1 fruit fly cellular context compared by ENCODE assay signal in the genomic region with DNA sequence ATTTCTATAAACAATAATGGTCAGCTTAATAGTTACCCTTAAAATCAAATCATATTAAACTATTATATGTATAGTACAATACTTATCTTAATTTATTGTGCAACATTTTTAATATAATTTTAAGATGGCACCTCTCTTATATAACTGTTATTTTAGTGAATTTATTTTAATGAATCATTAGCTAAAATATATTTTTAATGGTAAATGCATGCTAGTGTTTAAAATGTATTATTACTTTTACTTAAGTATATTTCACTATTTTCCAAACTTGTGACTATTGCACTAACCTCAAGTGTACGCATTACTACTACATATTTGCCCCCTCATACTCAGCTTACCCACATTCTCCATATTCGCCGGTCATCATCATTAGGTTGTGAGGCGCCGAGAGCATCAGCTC.
A peak's percentile ranks its signal among the peaks of the same experiment; 100 is the strongest.
TF ChIP-seq lines count a peak whose summit lies in the region.

No protein-coding gene starts in this region.

TF ChIP-seq in whole organism, embryonic, 481 proteins besides CTCF, POLR2A, EP300 and RAD21 (continued from another document and continues in another):
- TF ChIP-seq ci (GFP tag; IDR thresholded peaks at IDR 0.05; lab: Robert Waterston, UW) (peak; percentile 59; the same call in 2 of the 3 replicates), odd (GFP tag; optimal IDR thresholded peaks at IDR 0.05; lab: Kevin White, UChicago) (peak; percentile 76), stc (GFP tag; IDR thresholded peaks at IDR 0.05; lab: Robert Waterston, UW) (peak; percentile 80), HLH3B (GFP tag; IDR thresholded peaks at IDR 0.05; lab: Robert Waterston, UW) (peak; percentile 69), btn (GFP tag; optimal IDR thresholded peaks at IDR 0.05; lab: Kevin White, UChicago) (no peak), CG11398 (GFP tag; optimal IDR thresholded peaks at IDR 0.05; lab: Kevin White, UChicago) (no peak), org-1 (GFP tag; optimal IDR thresholded peaks at IDR 0.05; lab: Kevin White, UChicago) (peak; percentile 53), seq (GFP tag; IDR thresholded peaks at IDR 0.05; lab: Robert Waterston, UW) (no peak), tll (GFP tag; optimal IDR thresholded peaks at IDR 0.05; lab: Kevin White, UChicago) (no peak), CG34224 (GFP tag; IDR thresholded peaks at IDR 0.05; lab: Robert Waterston, UW; ENCODE audit: partially characterized antibody) (no peak), CG12391 (tag; optimal IDR thresholded peaks at IDR 0.05; lab: Kevin White, UChicago) (peak; percentile 91), zf30C (GFP tag; optimal IDR thresholded peaks at IDR 0.05; lab: Kevin White, UChicago) (no peak), Asciz (GFP tag; optimal IDR thresholded peaks at IDR 0.05; lab: Kevin White, UChicago) (peak; percentile 74), sna (GFP tag; IDR thresholded peaks at IDR 0.05; lab: Robert Waterston, UW; ENCODE audit: partially characterized antibody) (no peak), dati (GFP tag; IDR thresholded peaks at IDR 0.05; lab: Robert Waterston, UW) (no peak), CG11504 (tag; optimal IDR thresholded peaks at IDR 0.05; lab: Kevin White, UChicago) (peak; percentile 94), CG14441 (GFP tag; IDR thresholded peaks at IDR 0.05; lab: Robert Waterston, UW) (no peak), CG8281 (tag; optimal IDR thresholded peaks at IDR 0.05; lab: Kevin White, UChicago) (peak; percentile 57), z (GFP tag; IDR thresholded peaks at IDR 0.05; lab: Robert Waterston, UW) (no peak), sug (tag; optimal IDR thresholded peaks at IDR 0.05; lab: Kevin White, UChicago) (peak; percentile 77), BEAF-32 (GFP tag; optimal IDR thresholded peaks at IDR 0.05; lab: Kevin White, UChicago) (no peak), CrebB (tag; optimal IDR thresholded peaks at IDR 0.05; lab: Kevin White, UChicago) (peak; percentile 68), trh (GFP tag; optimal IDR thresholded peaks at IDR 0.05; lab: Kevin White, UChicago) (no peak), Side (GFP tag; optimal IDR thresholded peaks at IDR 0.05; lab: Kevin White, UChicago) (no peak), CG2129 (GFP tag; IDR thresholded peaks at IDR 0.05; lab: Robert Waterston, UW; ENCODE audit: partially characterized antibody) (no peak), gcm2 (GFP tag; optimal IDR thresholded peaks at IDR 0.05; lab: Kevin White, UChicago) (no peak), ATbp (GFP tag; optimal IDR thresholded peaks at IDR 0.05; lab: Kevin White, UChicago) (peak; percentile 53), chinmo (GFP tag; IDR thresholded peaks at IDR 0.05; lab: Robert Waterston, UW; ENCODE audit: partially characterized antibody) (no peak), grau (tag; optimal IDR thresholded peaks at IDR 0.05; lab: Kevin White, UChicago) (peak; percentile 91), CG6272 (GFP tag; IDR thresholded peaks at IDR 0.05; lab: Robert Waterston, UW) (no peak), crp (GFP tag; optimal IDR thresholded peaks at IDR 0.05; lab: Kevin White, UChicago) (no peak), phol (tag; optimal IDR thresholded peaks at IDR 0.05; lab: Kevin White, UChicago) (peak; percentile 89), CG7786 (GFP tag; optimal IDR thresholded peaks at IDR 0.05; lab: Kevin White, UChicago) (no peak), Jarid2 (GFP tag; optimal IDR thresholded peaks at IDR 0.05; lab: Kevin White, UChicago) (peak; percentile 30), CG3838 (GFP tag; optimal IDR thresholded peaks at IDR 0.05; lab: Kevin White, UChicago) (no peak), Abd-B (GFP tag; optimal IDR thresholded peaks at IDR 0.05; lab: Kevin White, UChicago) (peak; percentile 67), Camta (GFP tag; optimal IDR thresholded peaks at IDR 0.05; lab: Kevin White, UChicago) (no peak), CG18764 (GFP tag; optimal IDR thresholded peaks at IDR 0.05; lab: Kevin White, UChicago) (peak; percentile 27), sens (GFP tag; lab: Kevin White, UChicago) (peak; percentile 82), Vsx1 (GFP tag; optimal IDR thresholded peaks at IDR 0.05; lab: Kevin White, UChicago) (peak; percentile 29), Max (GFP tag; optimal IDR thresholded peaks at IDR 0.05; lab: Kevin White, UChicago) (peak; percentile 15), CG30403 (GFP tag; optimal IDR thresholded peaks at IDR 0.05; lab: Kevin White, UChicago) (peak; percentile 77), CG10654 (GFP tag; optimal IDR thresholded peaks at IDR 0.05; lab: Kevin White, UChicago) (peak; percentile 33), CG8924 (tag; optimal IDR thresholded peaks at IDR 0.05; lab: Kevin White, UChicago) (peak; percentile 94), CG8089 (GFP tag; optimal IDR thresholded peaks at IDR 0.05; lab: Kevin White, UChicago) (no peak), hth (optimal IDR thresholded peaks at IDR 0.05; lab: Kevin White, UChicago) (no peak), ranshi (GFP tag; IDR thresholded peaks at IDR 0.05; lab: Robert Waterston, UW) (0 out of 2 replicates have a peak, but pooled peaks have one; percentile 39), zen2 (GFP tag; IDR thresholded peaks at IDR 0.05; lab: Robert Waterston, UW; ENCODE audit: partially characterized antibody) (no peak), Sin3A (optimal IDR thresholded peaks at IDR 0.05; lab: Kevin White, UChicago) (no peak), lbe (GFP tag; optimal IDR thresholded peaks at IDR 0.05; lab: Kevin White, UChicago) (no peak), lilli (GFP tag; optimal IDR thresholded peaks at IDR 0.05; lab: Kevin White, UChicago) (peak; percentile 1), CG17328 (GFP tag; IDR thresholded peaks at IDR 0.05; lab: Robert Waterston, UW) (peak; percentile 61; the same call in 1 of the 2 replicates), CG1832 (GFP tag; optimal IDR thresholded peaks at IDR 0.05; lab: Kevin White, UChicago) (no peak), Rfx (GFP tag; IDR thresholded peaks at IDR 0.05; lab: Robert Waterston, UW) (peak; percentile 49; the same call in 1 of the 2 replicates), CG17361 (GFP tag; IDR thresholded peaks at IDR 0.05; lab: Robert Waterston, UW) (peak; percentile 94), ERR (GFP tag; optimal IDR thresholded peaks at IDR 0.05; lab: Kevin White, UChicago) (no peak), CG14965 (GFP tag; optimal IDR thresholded peaks at IDR 0.05; lab: Kevin White, UChicago; ENCODE audit: borderline replicate concordance) (no peak), slou (GFP tag; optimal IDR thresholded peaks at IDR 0.05; lab: Kevin White, UChicago) (no peak), Scr (GFP tag; IDR thresholded peaks at IDR 0.05; lab: Robert Waterston, UW; ENCODE audit: partially characterized antibody) (no peak), Gug (GFP tag; IDR thresholded peaks at IDR 0.05; lab: Robert Waterston, UW) (no peak), grn (GFP tag; optimal IDR thresholded peaks at IDR 0.05; lab: Kevin White, UChicago) (no peak), CG10543 (GFP tag; optimal IDR thresholded peaks at IDR 0.05; lab: Kevin White, UChicago) (peak; percentile 13), sqz (GFP tag; optimal IDR thresholded peaks at IDR 0.05; lab: Kevin White, UChicago) (no peak), exex (tag; optimal IDR thresholded peaks at IDR 0.05; lab: Kevin White, UChicago) (no peak), CG11093 (GFP tag; IDR thresholded peaks at IDR 0.05; lab: Robert Waterston, UW) (no peak), knrl (GFP tag; IDR thresholded peaks at IDR 0.05; lab: Robert Waterston, UW; ENCODE audit: partially characterized antibody) (no peak), CG7271 (tag; optimal IDR thresholded peaks at IDR 0.05; lab: Kevin White, UChicago) (peak; percentile 24), repo (GFP tag; optimal IDR thresholded peaks at IDR 0.05; lab: Kevin White, UChicago) (no peak), CG9215 (GFP tag; IDR thresholded peaks at IDR 0.05; lab: Robert Waterston, UW) (0 out of 2 replicates have a peak, but pooled peaks have one; percentile 19), Gsc (GFP tag; IDR thresholded peaks at IDR 0.05; lab: Robert Waterston, UW) (no peak), gsb (GFP tag; IDR thresholded peaks at IDR 0.05; lab: Robert Waterston, UW) (no peak), crc (GFP tag; optimal IDR thresholded peaks at IDR 0.05; lab: Kevin White, UChicago) (no peak), tx (GFP tag; optimal IDR thresholded peaks at IDR 0.05; lab: Kevin White, UChicago) (no peak), Ada2b (GFP tag; IDR thresholded peaks at IDR 0.05; lab: Robert Waterston, UW) (no peak), Ravus (GFP tag; IDR thresholded peaks at IDR 0.05; lab: Robert Waterston, UW) (no peak; the same call in 1 of the 2 replicates), abd-A (tag; optimal IDR thresholded peaks at IDR 0.05; lab: Kevin White, UChicago) (peak; percentile 62), Hsf (GFP tag; optimal IDR thresholded peaks at IDR 0.05; lab: Kevin White, UChicago) (peak; percentile 43), Lhr (GFP tag; optimal IDR thresholded peaks at IDR 0.05; lab: Kevin White, UChicago) (peak; percentile 42), insv (GFP tag; optimal IDR thresholded peaks at IDR 0.05; lab: Kevin White, UChicago) (no peak), MTF-1 (GFP tag; optimal IDR thresholded peaks at IDR 0.05; lab: Kevin White, UChicago; ENCODE audit: borderline replicate concordance) (no peak), CG18599 (GFP tag; optimal IDR thresholded peaks at IDR 0.05; lab: Kevin White, UChicago) (peak; percentile 82), Nf-YB (GFP tag; optimal IDR thresholded peaks at IDR 0.05; lab: Kevin White, UChicago) (peak; percentile 71), da (GFP tag; optimal IDR thresholded peaks at IDR 0.05; lab: Kevin White, UChicago) (no peak), CG11560 (tag; IDR thresholded peaks at IDR 0.05; lab: Robert Waterston, UW) (no peak), cad (GFP tag; optimal IDR thresholded peaks at IDR 0.05; lab: Kevin White, UChicago) (no peak), cwo (GFP tag; optimal IDR thresholded peaks at IDR 0.05; lab: Kevin White, UChicago) (peak; percentile 78), CG17829 (tag; optimal IDR thresholded peaks at IDR 0.05; lab: Kevin White, UChicago) (peak; percentile 93), dan (GFP tag; IDR thresholded peaks at IDR 0.05; lab: Robert Waterston, UW) (no peak), peb (GFP tag; IDR thresholded peaks at IDR 0.05; lab: Robert Waterston, UW) (no peak; the same call in 1 of the 2 replicates), Mrtf (GFP tag; IDR thresholded peaks at IDR 0.05; lab: Robert Waterston, UW) (no peak), Chrac-16 (GFP tag; optimal IDR thresholded peaks at IDR 0.05; lab: Kevin White, UChicago) (peak; percentile 69), Dref (GFP tag; IDR thresholded peaks at IDR 0.05; lab: Robert Waterston, UW) (no peak), dimm (GFP tag; IDR thresholded peaks at IDR 0.05; lab: Robert Waterston, UW) (no peak), schlank (tag; optimal IDR thresholded peaks at IDR 0.05; lab: Kevin White, UChicago) (no peak), CG3065 (GFP tag; optimal IDR thresholded peaks at IDR 0.05; lab: Kevin White, UChicago) (peak; percentile 12), ap (GFP tag; IDR thresholded peaks at IDR 0.05; lab: Robert Waterston, UW) (0 out of 2 replicates have a peak, but pooled peaks have one; percentile 49), CG31365 (tag; optimal IDR thresholded peaks at IDR 0.05; lab: Kevin White, UChicago) (no peak), CG10209 (GFP tag; optimal IDR thresholded peaks at IDR 0.05; lab: Kevin White, UChicago) (peak; percentile 78), bab2 (GFP tag; optimal IDR thresholded peaks at IDR 0.05; lab: Kevin White, UChicago) (no peak), YL-1 (GFP tag; optimal IDR thresholded peaks at IDR 0.05; lab: Kevin White, UChicago) (no peak), kay (GFP tag; optimal IDR thresholded peaks at IDR 0.05; lab: Kevin White, UChicago) (peak; percentile 17), NFAT (GFP tag; IDR thresholded peaks at IDR 0.05; lab: Robert Waterston, UW) (no peak), klu (GFP tag; IDR thresholded peaks at IDR 0.05; lab: Robert Waterston, UW) (no peak; the same call in 1 of the 2 replicates), CG32767 (GFP tag; IDR thresholded peaks at IDR 0.05; lab: Robert Waterston, UW) (peak; percentile 57; the same call in 1 of the 2 replicates), corto (GFP tag; optimal IDR thresholded peaks at IDR 0.05; lab: Kevin White, UChicago) (no peak), Dip3 (GFP tag; optimal IDR thresholded peaks at IDR 0.05; lab: Kevin White, UChicago) (no peak), Doc2 (GFP tag; IDR thresholded peaks at IDR 0.05; lab: Robert Waterston, UW) (no peak), Hr78 (GFP tag; optimal IDR thresholded peaks at IDR 0.05; lab: Kevin White, UChicago) (peak in 1 of 2 experiments; percentile 81), Trl (optimal IDR thresholded peaks at IDR 0.05; lab: Kevin White, UChicago) (no peak), Trl (GFP tag; optimal IDR thresholded peaks at IDR 0.05; lab: Kevin White, UChicago) (no peak), D19A (tag; optimal IDR thresholded peaks at IDR 0.05; lab: Kevin White, UChicago) (peak; percentile 89), CG4730 (GFP tag; IDR thresholded peaks at IDR 0.05; lab: Robert Waterston, UW) (peak; percentile 31; the same call in 1 of the 2 replicates), Bdp1 (GFP tag; optimal IDR thresholded peaks at IDR 0.05; lab: Kevin White, UChicago) (no peak), Adf1 (GFP tag; IDR thresholded peaks at IDR 0.05; lab: Robert Waterston, UW) (no peak), CG6854 (GFP tag; optimal IDR thresholded peaks at IDR 0.05; lab: Kevin White, UChicago) (peak; percentile 57), CG7987 (GFP tag; optimal IDR thresholded peaks at IDR 0.05; lab: Kevin White, UChicago) (no peak), CG6175 (GFP tag; IDR thresholded peaks at IDR 0.05; lab: Robert Waterston, UW) (no peak), cg (GFP tag; optimal IDR thresholded peaks at IDR 0.05; lab: Kevin White, UChicago) (no peak), CG12659 (GFP tag; optimal IDR thresholded peaks at IDR 0.05; lab: Kevin White, UChicago) (peak; percentile 87), ash1 (GFP tag; optimal IDR thresholded peaks at IDR 0.05; lab: Kevin White, UChicago) (no peak), CG2875 (GFP tag; optimal IDR thresholded peaks at IDR 0.05; lab: Kevin White, UChicago) (peak; percentile 59), esg (GFP tag; conservative IDR thresholded peaks at IDR 0.05; lab: Robert Waterston, UW) (peak; percentile 68), CG10462 (GFP tag; optimal IDR thresholded peaks at IDR 0.05; lab: Kevin White, UChicago) (no peak), Tbp (GFP tag; optimal IDR thresholded peaks at IDR 0.05; lab: Kevin White, UChicago) (no peak), E2f1 (GFP tag; IDR thresholded peaks at IDR 0.05; lab: Robert Waterston, UW) (peak; percentile 57; the same call in 1 of the 2 replicates), CG6654 (GFP tag; optimal IDR thresholded peaks at IDR 0.05; lab: Kevin White, UChicago) (peak; percentile 38), Sox102F (GFP tag; optimal IDR thresholded peaks at IDR 0.05; lab: Kevin White, UChicago) (peak; percentile 88), en (GFP tag; optimal IDR thresholded peaks at IDR 0.05; lab: Kevin White, UChicago) (no peak), CG10959 (GFP tag; IDR thresholded peaks at IDR 0.05; lab: Robert Waterston, UW) (no peak)
